Fruit fly (Drosophila melanogaster) whole organism, embryonic: Measurements from ENCODE around the gene TM9SF3.
A peak's percentile ranks its signal among the peaks of the same experiment; 100 is the strongest.

Source experiments
- Ada2b ChIP-seq: fragments of 200-800 bp; sonication (Bioruptor generic); IDR thresholded peaks from 2 replicates; pipeline ENCODE4 v1.3.6; 2022; ENCODE audit warnings: missing biosample characterization, missing genetic modification characterization
- Antp ChIP-seq: fragments of 200-800 bp; sonication (Bioruptor generic); optimal IDR thresholded peaks from 3 replicates; lab custom pipeline; 2016; ENCODE audit warnings: missing biosample characterization, missing genetic modification characterization
- B-H1 ChIP-seq: fragments of 200-800 bp; sonication (Bioruptor generic); IDR thresholded peaks from 3 replicates; pipeline ENCODE4 v1.3.6; 2022; ENCODE audit warnings: missing biosample characterization, missing genetic modification characterization
- BtbVII ChIP-seq: fragments of 200-800 bp; sonication (Bioruptor generic); optimal IDR thresholded peaks from 3 replicates; lab custom pipeline; 2017; ENCODE audit warnings: missing biosample characterization, mild to moderate bottlenecking, missing genetic modification characterization
- CG10366 ChIP-seq: fragments of 200-800 bp; sonication (Bioruptor generic); IDR thresholded peaks from 2 replicates; pipeline ENCODE4 v1.3.6; 2022; ENCODE audit warnings: missing biosample characterization, missing genetic modification characterization
- CG10431 ChIP-seq: fragments of 200-800 bp; sonication (Bioruptor generic); optimal IDR thresholded peaks from 3 replicates; lab custom pipeline; 2018; ENCODE audit warnings: missing biosample characterization, mild to moderate bottlenecking, missing genetic modification characterization
- CG10462 ChIP-seq: fragments of 200-800 bp; sonication (Bioruptor generic); optimal IDR thresholded peaks from 2 replicates; lab custom pipeline; 2016; ENCODE audit warnings: missing biosample characterization, missing genetic modification characterization
- CG10654 ChIP-seq: fragments of 200-800 bp; sonication (Bioruptor generic); optimal IDR thresholded peaks from 2 replicates; lab custom pipeline; 2016; ENCODE audit warnings: missing biosample characterization, missing genetic modification characterization
- CG11398 ChIP-seq: fragments of 200-800 bp; sonication (Bioruptor generic); optimal IDR thresholded peaks from 2 replicates; lab custom pipeline; 2016; ENCODE audit warnings: missing biosample characterization, missing genetic modification characterization
- CG11504 ChIP-seq: fragments of 200-800 bp; sonication (Bioruptor generic); optimal IDR thresholded peaks from 3 replicates; lab custom pipeline; 2019; ENCODE audit warnings: missing biosample characterization, mild to moderate bottlenecking, missing genetic modification characterization, moderate library complexity
- CG13287 ChIP-seq: fragments of 200-800 bp; sonication (Bioruptor generic); IDR thresholded peaks from 2 replicates; pipeline ENCODE4 v1.3.6; 2022; ENCODE audit warnings: missing biosample characterization, missing genetic modification characterization; ENCODE audit not compliant: partially characterized antibody
- CG13296 ChIP-seq: fragments of 200-800 bp; sonication (Bioruptor generic); optimal IDR thresholded peaks from 3 replicates; lab custom pipeline; 2018; ENCODE audit warnings: missing biosample characterization, mild to moderate bottlenecking, missing genetic modification characterization
- CG15073 ChIP-seq: fragments of 200-800 bp; sonication (Bioruptor generic); optimal IDR thresholded peaks from 2 replicates; lab custom pipeline; 2016; ENCODE audit warnings: missing biosample characterization, missing genetic modification characterization
- CG16815 ChIP-seq: fragments of 200-800 bp; sonication (Bioruptor generic); optimal IDR thresholded peaks from 3 replicates; lab custom pipeline; 2017; ENCODE audit warnings: missing biosample characterization, mild to moderate bottlenecking, missing genetic modification characterization
- CG17912 ChIP-seq: fragments of 200-800 bp; sonication (Bioruptor generic); optimal IDR thresholded peaks from 2 replicates; lab custom pipeline; 2018; ENCODE audit warnings: missing biosample characterization, mild to moderate bottlenecking, missing genetic modification characterization
- CG2120 ChIP-seq: fragments of 200-800 bp; sonication (Bioruptor generic); optimal IDR thresholded peaks from 3 replicates; lab custom pipeline; 2016; ENCODE audit warnings: missing biosample characterization, missing genetic modification characterization
- CG2712 ChIP-seq: fragments of 200-800 bp; optimal IDR thresholded peaks from 3 replicates; lab custom pipeline; 2019; ENCODE audit warnings: missing biosample characterization, mild to moderate bottlenecking, missing genetic modification characterization, moderate library complexity
- CG3163 ChIP-seq: fragments of 200-800 bp; sonication (Bioruptor generic); optimal IDR thresholded peaks from 3 replicates; lab custom pipeline; 2016; ENCODE audit warnings: missing biosample characterization, missing genetic modification characterization
- CG34376 ChIP-seq: fragments of 200-800 bp; sonication (Bioruptor generic); optimal IDR thresholded peaks from 2 replicates; lab custom pipeline; 2018; ENCODE audit warnings: missing biosample characterization, mild to moderate bottlenecking, missing genetic modification characterization
- CG7928 ChIP-seq: fragments of 200-800 bp; sonication (Bioruptor generic); optimal IDR thresholded peaks from 2 replicates; lab custom pipeline; 2017; ENCODE audit warnings: missing biosample characterization, mild to moderate bottlenecking, missing genetic modification characterization
- CG8089 ChIP-seq: fragments of 200-800 bp; sonication (Bioruptor generic); optimal IDR thresholded peaks from 3 replicates; lab custom pipeline; 2016; ENCODE audit warnings: missing biosample characterization, missing genetic modification characterization
- CG8359 ChIP-seq: fragments of 200-800 bp; sonication (Bioruptor generic); optimal IDR thresholded peaks from 2 replicates; lab custom pipeline; 2017; ENCODE audit warnings: missing biosample characterization, mild to moderate bottlenecking, missing genetic modification characterization, borderline replicate concordance
- Dip3 ChIP-seq: fragments of 200-800 bp; sonication (Bioruptor generic); optimal IDR thresholded peaks from 3 replicates; lab custom pipeline; 2016; ENCODE audit warnings: missing biosample characterization, missing genetic modification characterization
- Elba2 ChIP-seq: fragments of 200-800 bp; sonication (Bioruptor generic); optimal IDR thresholded peaks from 3 replicates; lab custom pipeline; 2016; ENCODE audit warnings: missing biosample characterization, missing genetic modification characterization
- Ets97D ChIP-seq: fragments of 200-800 bp; sonication (Bioruptor generic); optimal IDR thresholded peaks from 3 replicates; lab custom pipeline; 2016; ENCODE audit warnings: missing biosample characterization, missing genetic modification characterization
- Hr39 ChIP-seq: fragments of >200 bp; optimal IDR thresholded peaks from 2 replicates; lab custom pipeline; 2017
- Lim3 ChIP-seq: fragments of 200-800 bp; sonication (Bioruptor generic); IDR thresholded peaks from 2 replicates; pipeline ENCODE4 v1.3.6; 2022; ENCODE audit warnings: missing biosample characterization, missing genetic modification characterization
- Meics ChIP-seq: fragments of 200-800 bp; sonication (Bioruptor generic); optimal IDR thresholded peaks from 2 replicates; lab custom pipeline; 2017; ENCODE audit warnings: missing biosample characterization, mild to moderate bottlenecking, missing genetic modification characterization
- NC2β ChIP-seq: fragments of 200-800 bp; sonication (Bioruptor generic); optimal IDR thresholded peaks from 2 replicates; lab custom pipeline; 2016; ENCODE audit warnings: missing biosample characterization, missing genetic modification characterization
- Nf-YC ChIP-seq: fragments of 200-800 bp; optimal IDR thresholded peaks from 3 replicates; lab custom pipeline; 2019; ENCODE audit warnings: missing biosample characterization, mild to moderate bottlenecking, missing genetic modification characterization, moderate library complexity
- Optix ChIP-seq: fragments of 200-800 bp; sonication (Bioruptor generic); IDR thresholded peaks from 3 replicates; pipeline ENCODE4 v1.3.6; 2022; ENCODE audit warnings: missing biosample characterization, missing genetic modification characterization
- Pdp1 ChIP-seq, 2 experiments: fragments of 200-800 bp; sonication (Bioruptor generic); optimal IDR thresholded peaks; 3 replicates each; lab custom pipeline; 2016; ENCODE audit warnings: missing biosample characterization in 2 of 2, missing genetic modification characterization in 2 of 2, mild to moderate bottlenecking in 1 of 2, moderate library complexity in 1 of 2
- Six4 ChIP-seq: fragments of 200-800 bp; sonication (Bioruptor generic); optimal IDR thresholded peaks from 2 replicates; lab custom pipeline; 2016; ENCODE audit warnings: missing biosample characterization, missing genetic modification characterization
- Sox102F ChIP-seq: fragments of 200-800 bp; sonication (Bioruptor generic); optimal IDR thresholded peaks from 2 replicates; lab custom pipeline; 2018; ENCODE audit warnings: missing biosample characterization, mild to moderate bottlenecking, missing genetic modification characterization, moderate library complexity
- Ssrp ChIP-seq: fragments of 200-800 bp; sonication (Bioruptor generic); optimal IDR thresholded peaks from 2 replicates; lab custom pipeline; 2018; ENCODE audit warnings: missing biosample characterization, mild to moderate bottlenecking, missing genetic modification characterization, moderate library complexity
- bab2 ChIP-seq: fragments of 200-800 bp; sonication (Bioruptor generic); optimal IDR thresholded peaks from 2 replicates; lab custom pipeline; 2016; ENCODE audit warnings: missing biosample characterization, missing genetic modification characterization
- gem ChIP-seq: fragments of 200-800 bp; sonication (Bioruptor generic); optimal IDR thresholded peaks from 2 replicates; lab custom pipeline; 2019; ENCODE audit warnings: missing biosample characterization, mild to moderate bottlenecking, missing genetic modification characterization, moderate library complexity
- grau ChIP-seq: fragments of 200-800 bp; optimal IDR thresholded peaks from 3 replicates; lab custom pipeline; 2019; ENCODE audit warnings: missing biosample characterization, mild to moderate bottlenecking, missing genetic modification characterization, moderate library complexity
- grn ChIP-seq: fragments of 200-800 bp; sonication (Bioruptor generic); optimal IDR thresholded peaks from 3 replicates; lab custom pipeline; 2017; ENCODE audit warnings: missing biosample characterization, missing genetic modification characterization
- gsb ChIP-seq: fragments of 200-800 bp; sonication (Bioruptor generic); IDR thresholded peaks from 2 replicates; pipeline ENCODE4 v1.3.6; 2022; ENCODE audit warnings: missing biosample characterization, missing genetic modification characterization
- phol ChIP-seq: fragments of 200-800 bp; sonication (Bioruptor generic); optimal IDR thresholded peaks from 3 replicates; lab custom pipeline; 2018; ENCODE audit warnings: missing biosample characterization, mild to moderate bottlenecking, missing genetic modification characterization, moderate library complexity
- pnt ChIP-seq: fragments of 200-800 bp; sonication (Bioruptor generic); optimal IDR thresholded peaks from 3 replicates; lab custom pipeline; 2016; ENCODE audit warnings: missing biosample characterization, missing genetic modification characterization
- psq ChIP-seq: fragments of 200-800 bp; sonication (Bioruptor generic); optimal IDR thresholded peaks from 2 replicates; lab custom pipeline; 2017; ENCODE audit warnings: missing biosample characterization, missing genetic modification characterization
- run ChIP-seq: fragments of 200-800 bp; sonication (Bioruptor generic); optimal IDR thresholded peaks from 3 replicates; lab custom pipeline; 2018; ENCODE audit warnings: missing biosample characterization, mild to moderate bottlenecking, missing genetic modification characterization
- sc ChIP-seq, 3 experiments: fragments of >200 bp in 2 of 3; fragments of 200-800 bp in 1 of 3; sonication (Bioruptor generic) in 1 of 3; optimal IDR thresholded peaks; 2 replicates in 2 of 3; 3 replicates in 1 of 3; lab custom pipeline; 2017; ENCODE audit warnings: mild to moderate bottlenecking in 1 of 3, missing biosample characterization in 1 of 3, missing genetic modification characterization in 1 of 3, missing genetic modification reagents in 1 of 3
- schlank ChIP-seq: fragments of 200-800 bp; sonication (Bioruptor generic); optimal IDR thresholded peaks from 2 replicates; lab custom pipeline; 2018; ENCODE audit warnings: missing biosample characterization, mild to moderate bottlenecking, missing genetic modification characterization
- sens ChIP-seq: fragments of 200-800 bp; sonication (Bioruptor generic); peaks from one replicate; lab custom pipeline; 2016; ENCODE audit warnings: missing biosample characterization, missing genetic modification characterization
- shn ChIP-seq: fragments of 200-800 bp; sonication (Bioruptor generic); optimal IDR thresholded peaks from 3 replicates; lab custom pipeline; 2016; ENCODE audit warnings: missing biosample characterization, missing genetic modification characterization
- slou ChIP-seq: fragments of 200-800 bp; sonication (Bioruptor generic); optimal IDR thresholded peaks from 3 replicates; lab custom pipeline; 2016; ENCODE audit warnings: missing biosample characterization, missing genetic modification characterization
- sna ChIP-seq: fragments of 200-800 bp; sonication (Bioruptor generic); IDR thresholded peaks from 2 replicates; pipeline ENCODE4 v1.3.6; 2022; ENCODE audit warnings: missing biosample characterization, missing genetic modification characterization; ENCODE audit not compliant: partially characterized antibody
- sr ChIP-seq: fragments of 200-800 bp; sonication (Bioruptor generic); IDR thresholded peaks from 3 replicates; pipeline ENCODE4 v1.3.6; 2022; ENCODE audit warnings: missing biosample characterization, missing genetic modification characterization
- ttk ChIP-seq: fragments of 200-800 bp; sonication (Bioruptor generic); IDR thresholded peaks from 2 replicates; pipeline ENCODE4 v2.1.2; 2022; ENCODE audit warnings: missing biosample characterization, missing genetic modification characterization

The TM9SF3 gene

dm6 chr3L:5630176-5630583, 26.4 kb upstream of the TM9SF3 start (continued):
- no peak for TF ChIP-seq Hr39
- TF ChIP-seq Antp (GFP tag; lab: Kevin White, UChicago), result no peak
- no peak for TF ChIP-seq Sox102F (GFP tag; lab: Kevin White, UChicago)
- TF ChIP-seq Ssrp (tag; lab: Kevin White, UChicago), result no peak
- TF ChIP-seq CG10366 (GFP tag; lab: Robert Waterston, UW), result no peak
- TF ChIP-seq CG11504 (tag; lab: Kevin White, UChicago), result no peak
- peak; percentile 40 for TF ChIP-seq CG2120 (GFP tag; lab: Kevin White, UChicago)
- peak; percentile 52 for TF ChIP-seq CG2712 (tag; lab: Kevin White, UChicago)
- TF ChIP-seq run (tag; lab: Kevin White, UChicago), result no peak
- no peak for TF ChIP-seq Elba2 (GFP tag; lab: Kevin White, UChicago)
- no peak for TF ChIP-seq Dip3 (GFP tag; lab: Kevin White, UChicago)
- no peak for TF ChIP-seq Ets97D (GFP tag; lab: Kevin White, UChicago)
- no peak for TF ChIP-seq CG17912
- TF ChIP-seq pnt (GFP tag; lab: Kevin White, UChicago), result no peak
- peak; percentile 87 for TF ChIP-seq sens (GFP tag; lab: Kevin White, UChicago)
- peak; percentile 33 for TF ChIP-seq Six4 (GFP tag; lab: Kevin White, UChicago)
- no peak for TF ChIP-seq CG11398 (GFP tag; lab: Kevin White, UChicago)
- no peak for TF ChIP-seq sna (GFP tag; lab: Robert Waterston, UW)
- no peak for TF ChIP-seq schlank (tag; lab: Kevin White, UChicago)
- no peak for TF ChIP-seq CG8089 (GFP tag; lab: Kevin White, UChicago)
- no peak for TF ChIP-seq sc (optimal IDR thresholded peaks at IDR 0.05; lab: Kevin White, UChicago)
- peak; percentile 21 for TF ChIP-seq sc (GFP tag; optimal IDR thresholded peaks at IDR 0.05; lab: Kevin White, UChicago)
- no peak for TF ChIP-seq shn (GFP tag; lab: Kevin White, UChicago)
- TF ChIP-seq CG7928 (GFP tag; lab: Kevin White, UChicago), result no peak
- no peak for TF ChIP-seq CG10462 (GFP tag; lab: Kevin White, UChicago)
- peak; percentile 23 for TF ChIP-seq CG16815 (GFP tag; lab: Kevin White, UChicago)
- TF ChIP-seq CG10431 (GFP tag; lab: Kevin White, UChicago), result no peak
- no peak for TF ChIP-seq CG8359 (GFP tag; lab: Kevin White, UChicago)
- peak; percentile 73 for TF ChIP-seq bab2 (GFP tag; lab: Kevin White, UChicago)
- no peak for TF ChIP-seq BtbVII (GFP tag; lab: Kevin White, UChicago)
- TF ChIP-seq grau (tag; lab: Kevin White, UChicago), result peak; percentile 26
- no peak for TF ChIP-seq CG13296 (GFP tag; lab: Kevin White, UChicago)
- no peak for TF ChIP-seq Optix
- no peak for TF ChIP-seq psq
- no peak for TF ChIP-seq B-H1 (GFP tag; lab: Robert Waterston, UW)
- no peak for TF ChIP-seq gsb (GFP tag; lab: Robert Waterston, UW)
- peak in 1 of 2 experiments; percentile 29 for TF ChIP-seq Pdp1 (GFP tag; optimal IDR thresholded peaks at IDR 0.05; lab: Kevin White, UChicago)
- no peak for TF ChIP-seq CG13287
- peak; percentile 63 for TF ChIP-seq gem
- peak; percentile 45 for TF ChIP-seq slou (GFP tag; lab: Kevin White, UChicago)
- TF ChIP-seq grn (GFP tag; lab: Kevin White, UChicago), result no peak
- no peak for TF ChIP-seq CG3163
- no peak for TF ChIP-seq NC2β (GFP tag; lab: Kevin White, UChicago)
- no peak for TF ChIP-seq CG15073
- TF ChIP-seq Nf-YC (tag; lab: Kevin White, UChicago), result no peak
- TF ChIP-seq sr (GFP tag; lab: Robert Waterston, UW), result no peak
- TF ChIP-seq ttk (GFP tag; lab: Robert Waterston, UW), result no peak
- TF ChIP-seq CG10654 (GFP tag; lab: Kevin White, UChicago), result no peak
- TF ChIP-seq Lim3, result no peak
- TF ChIP-seq phol (tag; lab: Kevin White, UChicago), result peak; percentile 15
- peak; percentile 33 for TF ChIP-seq Meics
- TF ChIP-seq Ada2b (GFP tag; lab: Robert Waterston, UW), result no peak
- TF ChIP-seq CG34376 (GFP tag; lab: Kevin White, UChicago), result no peak
